Worm (Caenorhabditis elegans): Measurements from ENCODE around the gene C03B1.3.

ce11 chrX:6338446-6338845 is 27.4 kb upstream of the C03B1.3 start:
- no peak for TF ChIP-seq pha-4 (GFP tag; IDR thresholded peaks at IDR 0.05)
- TF ChIP-seq pha-4 (tag; optimal IDR thresholded peaks at IDR 0.05): no peak
- peak; percentile 98 for TF ChIP-seq nhr-28 (tag; optimal IDR thresholded peaks at IDR 0.05)
- no peak for TF ChIP-seq mxl-2 (GFP tag; conservative IDR thresholded peaks at IDR 0.05)

Data from whole organism, L4 larva.